Worm (Caenorhabditis elegans) whole organism, L2 larva: ENCODE data around the gene mrps-5.

Experiments used
- Y55F3AM.14 ChIP-seq: fragments of 200-800 bp; sonication (Bioruptor generic); optimal IDR thresholded peaks from 2 replicates; lab custom pipeline; 2018; ENCODE audit warnings: mild to moderate bottlenecking, missing genetic modification characterization, missing compliant biosample characterization
- ama-1 ChIP-seq: fragments of 150-350 bp; optimal IDR thresholded peaks from 2 replicates; lab custom pipeline; 2018; ENCODE audit warnings: inconsistent platforms
- blmp-1 ChIP-seq: sonication (generic microtip); optimal IDR thresholded peaks from 2 replicates; lab custom pipeline; 2017; ENCODE audit warnings: missing genetic modification characterization, mild to moderate bottlenecking, missing compliant biosample characterization, antibody characterized with exemption, moderate library complexity; ENCODE audit not compliant: insufficient read depth
- ceh-82 ChIP-seq: fragments of 150-350 bp; optimal IDR thresholded peaks from 2 replicates; lab custom pipeline; 2014; ENCODE audit warnings: missing biosample characterization, missing genetic modification characterization
- crh-2 ChIP-seq: sonication (generic microtip); optimal IDR thresholded peaks from 2 replicates; lab custom pipeline; 2017; ENCODE audit warnings: missing biosample characterization, missing genetic modification characterization
- elt-3 ChIP-seq: sonication (generic microtip); optimal IDR thresholded peaks from 2 replicates; lab custom pipeline; 2017; ENCODE audit warnings: missing biosample characterization, missing genetic modification characterization
- fos-1 ChIP-seq: fragments of 150-350 bp; optimal IDR thresholded peaks from 2 replicates; lab custom pipeline; 2014; ENCODE audit warnings: missing biosample characterization, missing genetic modification characterization
- gmeb-1 ChIP-seq: fragments of 150-350 bp; optimal IDR thresholded peaks from 2 replicates; lab custom pipeline; 2014; ENCODE audit warnings: missing biosample characterization, missing genetic modification characterization
- mdl-1 ChIP-seq, 2 experiments: fragments of 150-350 bp in 1 of 2; sonication (generic microtip) in 1 of 2; optimal IDR thresholded peaks; 2 replicates each; lab custom pipeline; 2017; ENCODE audit warnings: missing biosample characterization in 2 of 2, missing genetic modification characterization in 2 of 2
- nhr-11 ChIP-seq: fragments of 150-350 bp; optimal IDR thresholded peaks from 2 replicates; lab custom pipeline; 2014; ENCODE audit warnings: missing biosample characterization, missing genetic modification characterization
- nhr-12 ChIP-seq: fragments of 150-350 bp; optimal IDR thresholded peaks from 2 replicates; lab custom pipeline; 2014; ENCODE audit warnings: missing biosample characterization, missing genetic modification characterization
- nhr-129 ChIP-seq: fragments of 150-350 bp; optimal IDR thresholded peaks from 2 replicates; lab custom pipeline; 2014; ENCODE audit warnings: missing biosample characterization, missing genetic modification characterization
- nhr-21 ChIP-seq: fragments of 150-350 bp; optimal IDR thresholded peaks from 2 replicates; lab custom pipeline; 2014; ENCODE audit warnings: missing biosample characterization, missing genetic modification characterization
- nhr-77 ChIP-seq: fragments of 150-350 bp; optimal IDR thresholded peaks from 2 replicates; lab custom pipeline; 2014; ENCODE audit warnings: missing biosample characterization, missing genetic modification characterization
- sem-4 ChIP-seq: fragments of 150-350 bp; optimal IDR thresholded peaks from 2 replicates; lab custom pipeline; 2014; ENCODE audit warnings: missing biosample characterization, missing genetic modification reagents, missing genetic modification characterization
- unc-39 ChIP-seq: fragments of 150-350 bp; optimal IDR thresholded peaks from 2 replicates; lab custom pipeline; 2014; ENCODE audit warnings: missing biosample characterization, missing genetic modification characterization
- unc-62 ChIP-seq: fragments of 150-350 bp; optimal IDR thresholded peaks from 2 replicates; lab custom pipeline; 2014; ENCODE audit warnings: missing biosample characterization, missing genetic modification reagents, missing genetic modification characterization
- ztf-1 ChIP-seq: fragments of 200-800 bp; sonication (Bioruptor generic); conservative IDR thresholded peaks from 2 replicates; pipeline ENCODE4 v1.3.6; 2022; ENCODE audit warnings: missing genetic modification characterization, missing compliant biosample characterization
- ztf-11 ChIP-seq: sonication (generic microtip); optimal IDR thresholded peaks from 2 replicates; lab custom pipeline; 2017; ENCODE audit warnings: missing biosample characterization, missing genetic modification characterization
- ztf-4 ChIP-seq: fragments of 150-350 bp; optimal IDR thresholded peaks from 2 replicates; lab custom pipeline; 2014; ENCODE audit warnings: missing biosample characterization, missing genetic modification characterization

mrps-5 gene

ce11 chrV:12609526-12609925 is 46.2 kb downstream of the mrps-5 start, which contains the start of gene ZC116.1:
Gene ZC116.1 (plus strand): TSS chrV:12609826.
- no peak for TF ChIP-seq mdl-1 (tag; optimal IDR thresholded peaks at IDR 0.05; lab: Kevin White, UChicago)
- no peak for TF ChIP-seq ztf-4
- TF ChIP-seq nhr-77: no peak
- no peak for TF ChIP-seq ceh-82 (tag; lab: Kevin White, UChicago)
- no peak for TF ChIP-seq fos-1 (tag; lab: Kevin White, UChicago)
- no peak for TF ChIP-seq unc-62 (GFP tag; lab: Kevin White, UChicago)

- TF ChIP-seq ama-1 (no peak), nhr-11 (tag; lab: Kevin White, UChicago) (no peak), ztf-1 (no peak), sem-4 (no peak), nhr-12 (tag; lab: Kevin White, UChicago) (no peak), nhr-129 (tag; lab: Kevin White, UChicago) (no peak), ztf-11 (no peak), nhr-77 (no peak), ceh-82 (tag; lab: Kevin White, UChicago) (no peak), unc-39 (tag; lab: Kevin White, UChicago) (no peak), Y55F3AM.14 (GFP tag; lab: Kevin White, UChicago) (no peak), gmeb-1 (no peak), nhr-21 (no peak)
Measured at ce11 chrV:12611029-12611428, 47.7 kb downstream of the mrps-5 start, which contains the start of gene cubn-1. Gene cubn-1 (plus strand): TSS chrV:12611329.

ce11 chrV:12612118-12612517 is 48.8 kb downstream of the mrps-5 start, which contains the start of gene cyc-2.2:
Gene cyc-2.2 (minus strand): TSS chrV:12612218.
- TF ChIP-seq blmp-1 (tag; lab: Kevin White, UChicago) (no peak), crh-2 (tag; lab: Kevin White, UChicago) (no peak), elt-3 (tag; lab: Kevin White, UChicago) (no peak)
